Fruit fly (Drosophila melanogaster): Measurements from ENCODE around the gene CG14770.

CG14770 gene

dm6 chrX:1398455-1399055, 29.5 kb downstream of the CG14770 start (continued):
- TF ChIP-seq dmrt11E (tag; optimal IDR thresholded peaks at IDR 0.05) (peak; percentile 47), CG3163 (GFP tag; optimal IDR thresholded peaks at IDR 0.05) (no peak), CG1233 (GFP tag; optimal IDR thresholded peaks at IDR 0.05) (peak; percentile 55), CG7928 (GFP tag; optimal IDR thresholded peaks at IDR 0.05) (no peak), Fer2 (tag; optimal IDR thresholded peaks at IDR 0.05) (no peak), H15 (GFP tag; IDR thresholded peaks at IDR 0.05) (peak; percentile 52; the same call in 1 of the 3 replicates), CG30020 (tag; optimal IDR thresholded peaks at IDR 0.05) (no peak), Nf-YA (GFP tag; IDR thresholded peaks at IDR 0.05) (no peak), CG6791 (GFP tag; IDR thresholded peaks at IDR 0.05; ENCODE audit: partially characterized antibody) (no peak), trh (GFP tag; optimal IDR thresholded peaks at IDR 0.05) (no peak), al (GFP tag; IDR thresholded peaks at IDR 0.05) (peak; percentile 52), CG7786 (GFP tag; optimal IDR thresholded peaks at IDR 0.05) (peak; percentile 65), Aef1 (GFP tag; IDR thresholded peaks at IDR 0.05) (peak; percentile 56; the same call in 2 of the 3 replicates), Pdp1 (GFP tag; optimal IDR thresholded peaks at IDR 0.05) (peak; percentile 37 to 66), Gsc (GFP tag; IDR thresholded peaks at IDR 0.05) (peak; percentile 60; the same call in 1 of the 2 replicates), h (optimal IDR thresholded peaks at IDR 0.05) (no peak), CG17612 (GFP tag; IDR thresholded peaks at IDR 0.05) (0 out of 2 replicates have a peak, but pooled peaks have one; percentile 28), CG10431 (GFP tag; optimal IDR thresholded peaks at IDR 0.05) (no peak), CG9932 (GFP tag; IDR thresholded peaks at IDR 0.05) (peak; percentile 67), CG7556 (GFP tag; optimal IDR thresholded peaks at IDR 0.05) (peak; percentile 64), schlank (tag; optimal IDR thresholded peaks at IDR 0.05) (peak; percentile 12), CG2129 (GFP tag; IDR thresholded peaks at IDR 0.05; ENCODE audit: partially characterized antibody) (no peak), sob (GFP tag; IDR thresholded peaks at IDR 0.05) (peak; percentile 65), Hmx (GFP tag; optimal IDR thresholded peaks at IDR 0.05) (no peak), Stat92E (GFP tag; optimal IDR thresholded peaks at IDR 0.05) (no peak), nerfin-2 (GFP tag; IDR thresholded peaks at IDR 0.05; ENCODE audit: partially characterized antibody) (no peak), mld (GFP tag; IDR thresholded peaks at IDR 0.05; ENCODE audit: partially characterized antibody) (no peak), unpg (GFP tag; optimal IDR thresholded peaks at IDR 0.05) (peak; percentile 59), gcm (GFP tag; optimal IDR thresholded peaks at IDR 0.05) (peak; percentile 2), tx (GFP tag; optimal IDR thresholded peaks at IDR 0.05) (peak; percentile 34), nau (GFP tag; optimal IDR thresholded peaks at IDR 0.05) (no peak), bcd (GFP tag; optimal IDR thresholded peaks at IDR 0.05) (peak; percentile 71), Dek (tag; optimal IDR thresholded peaks at IDR 0.05) (peak; percentile 31), bsh (GFP tag; optimal IDR thresholded peaks at IDR 0.05) (peak in 1 of 2 experiments; percentile 64), Antp (GFP tag; optimal IDR thresholded peaks at IDR 0.05) (peak; percentile 65), dm (GFP tag; optimal IDR thresholded peaks at IDR 0.05) (no peak), tup (GFP tag; optimal IDR thresholded peaks at IDR 0.05) (no peak), corto (GFP tag; optimal IDR thresholded peaks at IDR 0.05) (no peak), en (GFP tag; optimal IDR thresholded peaks at IDR 0.05) (peak; percentile 26), CG12299 (tag; optimal IDR thresholded peaks at IDR 0.05) (no peak), chinmo (GFP tag; IDR thresholded peaks at IDR 0.05; ENCODE audit: partially characterized antibody) (no peak), CG14965 (GFP tag; optimal IDR thresholded peaks at IDR 0.05; ENCODE audit: borderline replicate concordance) (no peak), dimm (GFP tag; IDR thresholded peaks at IDR 0.05) (no peak), Vsx1 (GFP tag; optimal IDR thresholded peaks at IDR 0.05) (no peak), gsb-n (tag; optimal IDR thresholded peaks at IDR 0.05) (peak; percentile 40), CG12659 (GFP tag; optimal IDR thresholded peaks at IDR 0.05) (peak; percentile 34), hkb (optimal IDR thresholded peaks at IDR 0.05) (no peak), hkb (GFP tag; IDR thresholded peaks at IDR 0.05) (peak; percentile 72; the same call in 1 of the 2 replicates), CG4854 (GFP tag; optimal IDR thresholded peaks at IDR 0.05) (no peak)
